Fruit fly (Drosophila melanogaster): ENCODE measurements around the gene CG8679.

Gene CG8679

dm6 chr2L:21221114-21221578 is 2.8 kb upstream of the CG8679 start, which contains the start of gene CG8677 (continued):
- TF ChIP-seq zfh2 (GFP tag; optimal IDR thresholded peaks at IDR 0.05) = no peak
- peak; percentile 54 for TF ChIP-seq Sin3A (optimal IDR thresholded peaks at IDR 0.05)
- TF ChIP-seq pnt (GFP tag; optimal IDR thresholded peaks at IDR 0.05) = no peak
- TF ChIP-seq caup (GFP tag; optimal IDR thresholded peaks at IDR 0.05; ENCODE audit: severe bottlenecking) = no peak
- TF ChIP-seq CG16813 (GFP tag; IDR thresholded peaks at IDR 0.05; ENCODE audit: partially characterized antibody) = 0 out of 3 replicates have a peak, but pooled peaks have one; percentile 36
- no peak for TF ChIP-seq CG7928 (GFP tag; optimal IDR thresholded peaks at IDR 0.05)
- TF ChIP-seq chm (GFP tag; IDR thresholded peaks at IDR 0.05) = 0 out of 2 replicates have a peak, but pooled peaks have one; percentile 39
- TF ChIP-seq CG16815 (GFP tag; optimal IDR thresholded peaks at IDR 0.05) = no peak
- TF ChIP-seq Lim3 (GFP tag; IDR thresholded peaks at IDR 0.05) = no peak
- TF ChIP-seq CG8765 (GFP tag; IDR thresholded peaks at IDR 0.05) = no peak
- no peak for TF ChIP-seq CG7786 (GFP tag; optimal IDR thresholded peaks at IDR 0.05)
- TF ChIP-seq knrl (GFP tag; IDR thresholded peaks at IDR 0.05; ENCODE audit: partially characterized antibody) = peak; percentile 17; the same call in 1 of the 3 replicates
- TF ChIP-seq ems (GFP tag; optimal IDR thresholded peaks at IDR 0.05) = no peak
- peak; percentile 47 for TF ChIP-seq CG14710 (tag; optimal IDR thresholded peaks at IDR 0.05)
- no peak for TF ChIP-seq Tbp (GFP tag; optimal IDR thresholded peaks at IDR 0.05)
- TF ChIP-seq BtbVII (GFP tag; optimal IDR thresholded peaks at IDR 0.05) = no peak
- TF ChIP-seq CG11398 (GFP tag; optimal IDR thresholded peaks at IDR 0.05) = no peak
- no peak for TF ChIP-seq lilli (GFP tag; optimal IDR thresholded peaks at IDR 0.05)
- no peak for TF ChIP-seq CG2678 (tag; optimal IDR thresholded peaks at IDR 0.05)
- no peak for TF ChIP-seq Ravus (GFP tag; IDR thresholded peaks at IDR 0.05)
- TF ChIP-seq sens-2 (GFP tag; IDR thresholded peaks at IDR 0.05) = no peak
- TF ChIP-seq CG17612 (GFP tag; IDR thresholded peaks at IDR 0.05) = no peak
- no peak for TF ChIP-seq CG1602 (GFP tag; optimal IDR thresholded peaks at IDR 0.05)
- no peak for TF ChIP-seq CG6654 (GFP tag; optimal IDR thresholded peaks at IDR 0.05)
- no peak for TF ChIP-seq CG2712 (tag; optimal IDR thresholded peaks at IDR 0.05)
- TF ChIP-seq HLH4C (GFP tag; IDR thresholded peaks at IDR 0.05; ENCODE audit: partially characterized antibody) = peak; percentile 42; the same call in 1 of the 3 replicates
- no peak for TF ChIP-seq Ssrp (tag; optimal IDR thresholded peaks at IDR 0.05)
- no peak for TF ChIP-seq Nf-YA (GFP tag; IDR thresholded peaks at IDR 0.05)
- TF ChIP-seq Antp (GFP tag; optimal IDR thresholded peaks at IDR 0.05) = no peak
- TF ChIP-seq nerfin-2 (GFP tag; IDR thresholded peaks at IDR 0.05; ENCODE audit: partially characterized antibody) = no peak

dm6 chr2L:21220396-21220795 is 2.1 kb upstream of the CG8679 start, which contains the start of gene Atg18b:
TSS of gene Atg18b (minus strand) at chr2L:21220572.
- peak; percentile 62 for TF ChIP-seq cg (GFP tag; optimal IDR thresholded peaks at IDR 0.05)
- peak; percentile 14 for TF ChIP-seq CoRest (tag; optimal IDR thresholded peaks at IDR 0.05)
- no peak for TF ChIP-seq Camta (GFP tag; optimal IDR thresholded peaks at IDR 0.05)
- TF ChIP-seq CG15514 (GFP tag; optimal IDR thresholded peaks at IDR 0.05) = peak; percentile 98
- no peak for TF ChIP-seq zfh1 (GFP tag; IDR thresholded peaks at IDR 0.05)
- 0 out of 3 replicates have a peak, but pooled peaks have one; percentile 11 for TF ChIP-seq row (GFP tag; IDR thresholded peaks at IDR 0.05)
- TF ChIP-seq so (GFP tag; IDR thresholded peaks at IDR 0.05) = no peak
- TF ChIP-seq CG3995 (GFP tag; optimal IDR thresholded peaks at IDR 0.05) = peak; percentile 83
- peak; percentile 44 for TF ChIP-seq CG8924 (tag; optimal IDR thresholded peaks at IDR 0.05)
- TF ChIP-seq az2 (GFP tag; optimal IDR thresholded peaks at IDR 0.05) = no peak
- peak; percentile 84 for TF ChIP-seq CG10462 (GFP tag; optimal IDR thresholded peaks at IDR 0.05)
- TF ChIP-seq pzg (GFP tag; optimal IDR thresholded peaks at IDR 0.05) = peak; percentile 28
- no peak for TF ChIP-seq Nf-YA (GFP tag; IDR thresholded peaks at IDR 0.05)
- no peak for TF ChIP-seq Dref (GFP tag; IDR thresholded peaks at IDR 0.05)
- TF ChIP-seq Myb (GFP tag; optimal IDR thresholded peaks at IDR 0.05) = peak; percentile 78
- TF ChIP-seq Doc3 (GFP tag; IDR thresholded peaks at IDR 0.05; ENCODE audit: partially characterized antibody) = no peak
- peak; percentile 12 for TF ChIP-seq CG4617 (GFP tag; optimal IDR thresholded peaks at IDR 0.05; ENCODE audit: borderline replicate concordance)
- TF ChIP-seq CG6254 (GFP tag; optimal IDR thresholded peaks at IDR 0.05) = no peak

Measured in whole organism, embryonic.